Worm (Caenorhabditis elegans) whole organism, early embryonic: Measurements from ENCODE around the gene sptl-1.

ENCODE experiments used
- B0310.2 ChIP-seq: sonication (generic microtip); optimal IDR thresholded peaks from 2 replicates; lab custom pipeline; 2016; ENCODE audit warnings: mild to moderate bottlenecking, missing genetic modification characterization, missing compliant biosample characterization
- aly-1 ChIP-seq: sonication (generic microtip); optimal IDR thresholded peaks from 2 replicates; lab custom pipeline; 2016; ENCODE audit warnings: missing genetic modification characterization, missing compliant biosample characterization
- ama-1 ChIP-seq: fragments of 150-350 bp; optimal IDR thresholded peaks from 2 replicates; lab custom pipeline; 2014
- ceh-36 ChIP-seq: sonication (generic microtip); optimal IDR thresholded peaks from 2 replicates; lab custom pipeline; 2016; ENCODE audit warnings: missing genetic modification characterization, inconsistent platforms, missing compliant biosample characterization
- flt-1 ChIP-seq: fragments of 200-800 bp; sonication (Bioruptor generic); IDR thresholded peaks from 2 replicates; pipeline ENCODE4 v1.3.6; 2022; ENCODE audit warnings: missing genetic modification characterization, missing compliant biosample characterization
- hmbx-1 ChIP-seq: sonication (generic microtip); optimal IDR thresholded peaks from 2 replicates; lab custom pipeline; 2016; ENCODE audit warnings: mild to moderate bottlenecking, missing genetic modification characterization, missing compliant biosample characterization
- hnd-1 ChIP-seq: sonication (generic microtip); optimal IDR thresholded peaks from 2 replicates; lab custom pipeline; 2016; ENCODE audit warnings: missing genetic modification characterization, missing compliant biosample characterization
- pes-1 ChIP-seq: fragments of 200-800 bp; sonication (Bioruptor generic); IDR thresholded peaks from 2 replicates; pipeline ENCODE4 v1.3.6; 2022; ENCODE audit warnings: missing genetic modification reagents, missing genetic modification characterization, missing compliant biosample characterization
- scrt-1 ChIP-seq: fragments of 200-800 bp; sonication (Bioruptor generic); IDR thresholded peaks from 2 replicates; pipeline ENCODE4 v1.3.6; 2022; ENCODE audit warnings: missing genetic modification characterization, missing compliant biosample characterization
- sea-1 ChIP-seq: fragments of 200-800 bp; sonication (Bioruptor generic); conservative IDR thresholded peaks from 2 replicates; pipeline ENCODE4 v1.3.6; 2022; ENCODE audit warnings: missing genetic modification characterization, missing compliant biosample characterization
- tbx-37 ChIP-seq: fragments of 200-800 bp; sonication (Bioruptor generic); conservative IDR thresholded peaks from 2 replicates; pipeline ENCODE4 v1.3.6; 2022; ENCODE audit warnings: missing genetic modification reagents, missing genetic modification characterization, missing compliant biosample characterization
- tra-4 ChIP-seq: sonication (generic microtip); optimal IDR thresholded peaks from 2 replicates; lab custom pipeline; 2017; ENCODE audit warnings: missing genetic modification characterization, missing compliant biosample characterization

ce11 chrII:75831-76230 lies 24.4 kb downstream of the sptl-1 start:
- TF ChIP-seq aly-1 (tag; lab: Kevin White, UChicago) (no peak), hnd-1 (no peak), sea-1 (GFP tag; lab: Robert Waterston, UW) (no peak), ama-1 (lab: Kevin White, UChicago) (no peak), ceh-36 (tag; lab: Kevin White, UChicago) (no peak), scrt-1 (GFP tag; lab: Robert Waterston, UW) (no peak), tra-4 (tag; lab: Kevin White, UChicago) (no peak), flt-1 (GFP tag; lab: Robert Waterston, UW) (no peak), B0310.2 (tag; lab: Kevin White, UChicago) (no peak), pes-1 (GFP tag; lab: Robert Waterston, UW) (no peak), tbx-37 (GFP tag; lab: Robert Waterston, UW) (no peak), hmbx-1 (tag; lab: Kevin White, UChicago) (no peak)
